Worm (Caenorhabditis elegans): ENCODE measurements around the gene unc-42.

- TF ChIP-seq lin-11 (tag; optimal IDR thresholded peaks at IDR 0.05) (no peak), ama-1 (optimal IDR thresholded peaks at IDR 0.05) (no peak)
Measured at ce11 chrV:9752918-9753317, 16.3 kb downstream of the unc-42 start, which contains the start of gene F58E6.6.
